Worm (Caenorhabditis elegans): ENCODE measurements around the gene unc-39.

DNA sequence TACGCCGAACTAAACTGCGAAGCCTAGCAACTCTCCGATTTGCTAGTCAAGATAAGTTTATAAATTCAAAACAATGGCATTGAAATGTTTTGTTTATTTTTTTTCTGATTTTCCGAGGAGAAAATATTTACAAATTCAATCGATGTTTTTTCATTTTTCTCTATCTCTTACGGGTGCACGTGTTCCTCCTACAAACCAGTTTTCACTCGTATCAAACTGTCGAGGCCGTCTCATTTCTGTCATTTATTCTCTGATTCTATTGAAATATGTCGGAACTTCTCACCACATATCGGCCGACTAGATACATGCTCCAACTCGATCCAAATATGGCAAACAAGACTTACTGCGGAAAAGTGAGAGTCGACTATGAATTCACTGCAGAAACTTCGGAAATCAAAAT, 41.4 kb upstream of the unc-39 start, which contains the start of gene F47B8.8:
- TF ChIP-seq him-1 (tag; optimal IDR thresholded peaks at IDR 0.05) (no peak), W03F9.2 (tag; optimal IDR thresholded peaks at IDR 0.05) (no peak)
